Fruit fly (Drosophila melanogaster) S2 (cell line): ENCODE measurements around the gene CG7656.

Experiments
- CG8478 ChIP-seq: fragments of >200 bp; optimal IDR thresholded peaks from 2 replicates; lab custom pipeline; 2018
- CTCF ChIP-seq, 2 experiments: fragments of >200 bp; optimal IDR thresholded peaks; 2 replicates each; lab custom pipeline; 2018

- TF ChIP-seq CG8478 (lab: Kevin White, UChicago) (no peak), CTCF (optimal IDR thresholded peaks at IDR 0.05; lab: Kevin White, UChicago) (no peak)
These were observed 17.0 kb upstream of the CG7656 start for dm6 chr3L:15604979-15605378.
